Fruit fly (Drosophila melanogaster): ENCODE results near the gene mino.
"Not testable (repeated sequence)": the region's sequence is repeated elsewhere in the genome, so short reads cannot be mapped to it uniquely, and the experiment has no call there.

Gene mino

dm6 chr3R:27957967-27958366 is 33.0 kb downstream of the mino start:
- TF ChIP-seq psq (optimal IDR thresholded peaks at IDR 0.05) = no peak
- no peak for TF ChIP-seq h (optimal IDR thresholded peaks at IDR 0.05)
- no peak for TF ChIP-seq Myc (optimal IDR thresholded peaks at IDR 0.05)

- not testable (repeated sequence) for TF ChIP-seq ttk, insv, psq (optimal IDR thresholded peaks at IDR 0.05)
Observed at dm6 chr3R:27959145-27959544, 34.2 kb downstream of the mino start, which contains the start of the genes CG42487 and CG4884. TSS of gene CG42487 (minus strand) at chr3R:27959245. TSS of gene CG4884 (minus strand) at chr3R:27959245.

dm6 chr3R:27960473-27960872 is 35.5 kb downstream of the mino start, which contains the start of gene CG31253:
TSS of gene CG31253 (minus strand) at chr3R:27960573.
- not testable (repeated sequence) for TF ChIP-seq Myc, psq, ttk (optimal IDR thresholded peaks at IDR 0.05)

- not testable (repeated sequence) for TF ChIP-seq Myc, Sin3A, h (optimal IDR thresholded peaks at IDR 0.05)
Observed at dm6 chr3R:27963119-27963518, 38.1 kb downstream of the mino start, which contains the start of the genes CG31131 and CG4849. TSS of gene CG31131 (minus strand) at chr3R:27963219. TSS of gene CG4849 (plus strand) at chr3R:27963415.

Data from Kc167 (cell line).